Fruit fly (Drosophila melanogaster): ENCODE measurements around the gene RnrL.

Gene RnrL

dm6 chr2L:10306518-10307260 lies 21.1 kb downstream of the RnrL start, which contains the start of the genes CG5390 and CG4968 (continued):
- peak; percentile 6 for TF ChIP-seq HLH54F (GFP tag; optimal IDR thresholded peaks at IDR 0.05)
- TF ChIP-seq CG31224 (GFP tag; IDR thresholded peaks at IDR 0.05) = peak; percentile 45; the same call in 1 of the 2 replicates
- no peak for TF ChIP-seq lab (GFP tag; optimal IDR thresholded peaks at IDR 0.05)
- peak; percentile 85 for TF ChIP-seq CG12391 (tag; optimal IDR thresholded peaks at IDR 0.05)
- no peak for TF ChIP-seq CHES-1-like (GFP tag; optimal IDR thresholded peaks at IDR 0.05)
- TF ChIP-seq wek (GFP tag; optimal IDR thresholded peaks at IDR 0.05) = no peak
- peak; percentile 62; the same call in 1 of the 2 replicates for TF ChIP-seq Xrp1 (GFP tag; IDR thresholded peaks at IDR 0.05)
- peak; percentile 77 for TF ChIP-seq CG3281 (GFP tag; optimal IDR thresholded peaks at IDR 0.05)
- no peak; the same call in 2 of the 3 replicates for TF ChIP-seq Mrtf (GFP tag; IDR thresholded peaks at IDR 0.05)
- peak; percentile 67 for TF ChIP-seq CG12155 (GFP tag; optimal IDR thresholded peaks at IDR 0.05)
- peak; percentile 52 for TF ChIP-seq CG12942 (GFP tag; optimal IDR thresholded peaks at IDR 0.05)
- peak; percentile 66 for TF ChIP-seq CG8290 (GFP tag; optimal IDR thresholded peaks at IDR 0.05)
- TF ChIP-seq CG8290 (tag; optimal IDR thresholded peaks at IDR 0.05) = no peak
- TF ChIP-seq Myb (GFP tag; optimal IDR thresholded peaks at IDR 0.05) = peak; percentile 4
- TF ChIP-seq CG8089 (GFP tag; optimal IDR thresholded peaks at IDR 0.05) = no peak
- TF ChIP-seq ci (GFP tag; IDR thresholded peaks at IDR 0.05) = peak; percentile 81; the same call in 2 of the 3 replicates
- peak; percentile 87 for TF ChIP-seq MBD-R2 (GFP tag; IDR thresholded peaks at IDR 0.05)
- TF ChIP-seq CG2199 (GFP tag; IDR thresholded peaks at IDR 0.05) = no peak
- peak; percentile 43 for TF ChIP-seq CG13624 (GFP tag; optimal IDR thresholded peaks at IDR 0.05)
- TF ChIP-seq dysf (GFP tag; IDR thresholded peaks at IDR 0.05) = peak; percentile 55; the same call in 1 of the 3 replicates
- TF ChIP-seq stc (GFP tag; IDR thresholded peaks at IDR 0.05) = peak; percentile 53; the same call in 1 of the 2 replicates
- peak; percentile 22 for TF ChIP-seq tio (GFP tag; optimal IDR thresholded peaks at IDR 0.05)
- TF ChIP-seq CG31388 (GFP tag; optimal IDR thresholded peaks at IDR 0.05) = no peak
- TF ChIP-seq CG14050 (GFP tag; IDR thresholded peaks at IDR 0.05) = peak; percentile 30; the same call in 1 of the 3 replicates
- TF ChIP-seq Hmr (GFP tag; optimal IDR thresholded peaks at IDR 0.05) = peak; percentile 85
- TF ChIP-seq Lpt (GFP tag; optimal IDR thresholded peaks at IDR 0.05) = no peak
- TF ChIP-seq Nf-YB (GFP tag; optimal IDR thresholded peaks at IDR 0.05) = peak; percentile 44
- TF ChIP-seq salm (tag; optimal IDR thresholded peaks at IDR 0.05) = peak; percentile 58
- TF ChIP-seq CG11695 (GFP tag; IDR thresholded peaks at IDR 0.05) = peak; percentile 72; the same call in 2 of the 3 replicates
- TF ChIP-seq Sin3A (optimal IDR thresholded peaks at IDR 0.05) = no peak
- 0 out of 2 replicates have a peak, but pooled peaks have one; percentile 45 for TF ChIP-seq CG5953 (GFP tag; IDR thresholded peaks at IDR 0.05)
- no peak for TF ChIP-seq CG11398 (GFP tag; optimal IDR thresholded peaks at IDR 0.05)
- peak; percentile 77 for TF ChIP-seq Fer3 (tag; optimal IDR thresholded peaks at IDR 0.05)
- peak; percentile 60 for TF ChIP-seq CG6683 (GFP tag; optimal IDR thresholded peaks at IDR 0.05)
- TF ChIP-seq pros (GFP tag; optimal IDR thresholded peaks at IDR 0.05) = peak; percentile 61
- peak; percentile 62; the same call in 2 of the 3 replicates for TF ChIP-seq CG17361 (GFP tag; IDR thresholded peaks at IDR 0.05)
- TF ChIP-seq unpg (GFP tag; optimal IDR thresholded peaks at IDR 0.05) = peak; percentile 81
- TF ChIP-seq CG4328 (GFP tag; optimal IDR thresholded peaks at IDR 0.05) = peak; percentile 70
- TF ChIP-seq CG7556 (GFP tag; optimal IDR thresholded peaks at IDR 0.05) = peak; percentile 71
- peak; percentile 95 for TF ChIP-seq trem (tag; optimal IDR thresholded peaks at IDR 0.05)
- TF ChIP-seq stwl (tag; optimal IDR thresholded peaks at IDR 0.05) = peak; percentile 87
- peak; percentile 1 for TF ChIP-seq Sry-β (GFP tag; optimal IDR thresholded peaks at IDR 0.05)
- TF ChIP-seq CG6689 (GFP tag; IDR thresholded peaks at IDR 0.05) = no peak
- 0 out of 2 replicates have a peak, but pooled peaks have one; percentile 14 for TF ChIP-seq CG14667 (GFP tag; IDR thresholded peaks at IDR 0.05)
- TF ChIP-seq Optix (GFP tag; IDR thresholded peaks at IDR 0.05) = no peak
- TF ChIP-seq phol (tag; optimal IDR thresholded peaks at IDR 0.05) = peak; percentile 70
- TF ChIP-seq ara (GFP tag; IDR thresholded peaks at IDR 0.05) = no peak
- no peak for TF ChIP-seq CG7786 (GFP tag; optimal IDR thresholded peaks at IDR 0.05)
- no peak for TF ChIP-seq tll (GFP tag; optimal IDR thresholded peaks at IDR 0.05)
- no peak for TF ChIP-seq TFAM (GFP tag; optimal IDR thresholded peaks at IDR 0.05)

All from whole organism, embryonic.